Fruit fly (Drosophila melanogaster): Measurements from ENCODE around the gene Tim9a.

Tim9a gene

DNA sequence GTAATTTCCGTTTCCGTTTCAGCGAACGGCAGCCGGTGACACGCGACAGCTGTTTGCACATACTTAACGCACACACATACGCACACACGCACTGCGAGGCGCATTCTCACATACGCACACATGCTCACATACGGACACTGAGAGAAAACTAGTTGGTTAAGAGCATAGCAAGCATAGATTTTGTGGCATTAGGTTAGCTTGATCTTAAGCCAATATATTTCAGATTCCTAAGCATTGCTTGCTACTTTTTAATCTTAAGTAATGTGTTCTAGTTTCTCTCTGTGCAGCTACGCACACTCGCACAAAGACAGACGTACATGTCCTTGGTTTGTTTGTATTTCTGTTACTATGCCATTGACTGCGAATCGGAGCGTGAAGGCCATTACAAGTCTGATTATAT, 49.1 kb downstream of the Tim9a start (continued):
- TF ChIP-seq CG13424 (tag; optimal IDR thresholded peaks at IDR 0.05) (peak; percentile 19), HmgZ (tag; optimal IDR thresholded peaks at IDR 0.05) (no peak), CoRest (tag; optimal IDR thresholded peaks at IDR 0.05) (peak; percentile 4), dmrt99B (tag; optimal IDR thresholded peaks at IDR 0.05) (peak; percentile 43), bcd (GFP tag; optimal IDR thresholded peaks at IDR 0.05) (peak; percentile 10), gem (tag; optimal IDR thresholded peaks at IDR 0.05) (peak; percentile 34), Dad (GFP tag; optimal IDR thresholded peaks at IDR 0.05) (no peak), Rfx (GFP tag; IDR thresholded peaks at IDR 0.05) (peak; percentile 42; the same call in 1 of the 2 replicates), CG7786 (GFP tag; optimal IDR thresholded peaks at IDR 0.05) (peak; percentile 21), CG9609 (GFP tag; optimal IDR thresholded peaks at IDR 0.05) (no peak), CG8290 (GFP tag; optimal IDR thresholded peaks at IDR 0.05) (no peak), CG8290 (tag; optimal IDR thresholded peaks at IDR 0.05) (peak in 1 of 2 experiments; percentile 41), row (GFP tag; IDR thresholded peaks at IDR 0.05) (peak; percentile 46), HHEX (GFP tag; optimal IDR thresholded peaks at IDR 0.05) (peak; percentile 9), CG13123 (GFP tag; optimal IDR thresholded peaks at IDR 0.05) (no peak), wor (GFP tag; IDR thresholded peaks at IDR 0.05) (0 out of 2 replicates have a peak, but pooled peaks have one; percentile 17), CG11560 (tag; IDR thresholded peaks at IDR 0.05) (0 out of 3 replicates have a peak, but pooled peaks have one; percentile 25), CG2678 (tag; optimal IDR thresholded peaks at IDR 0.05) (peak; percentile 43), mam (GFP tag; optimal IDR thresholded peaks at IDR 0.05) (peak; percentile 3), CG10366 (GFP tag; IDR thresholded peaks at IDR 0.05) (peak; percentile 27; the same call in 1 of the 2 replicates), sens (GFP tag) (peak; percentile 46), Ptx1 (GFP tag; IDR thresholded peaks at IDR 0.05) (peak; percentile 11; the same call in 1 of the 2 replicates), CG11456 (GFP tag; IDR thresholded peaks at IDR 0.05) (peak; percentile 65; the same call in 1 of the 3 replicates), Med (GFP tag) (peak; percentile 86), ind (GFP tag; optimal IDR thresholded peaks at IDR 0.05) (peak; percentile 22), ci (GFP tag; IDR thresholded peaks at IDR 0.05) (0 out of 3 replicates have a peak, but pooled peaks have one; percentile 13), Gug (GFP tag; IDR thresholded peaks at IDR 0.05) (0 out of 4 replicates have a peak, but pooled peaks have one; percentile 29), CG15011 (GFP tag; optimal IDR thresholded peaks at IDR 0.05) (no peak), Hr51 (GFP tag; optimal IDR thresholded peaks at IDR 0.05) (peak in 1 of 2 experiments; percentile 10), CG15269 (tag; optimal IDR thresholded peaks at IDR 0.05) (peak; percentile 13), slbo (GFP tag; IDR thresholded peaks at IDR 0.05) (peak; percentile 53), CG12104 (GFP tag; optimal IDR thresholded peaks at IDR 0.05) (no peak), crc (GFP tag; optimal IDR thresholded peaks at IDR 0.05) (no peak), CG2120 (GFP tag; optimal IDR thresholded peaks at IDR 0.05) (peak; percentile 37), lab (GFP tag; optimal IDR thresholded peaks at IDR 0.05) (peak; percentile 58), CG17359 (tag; optimal IDR thresholded peaks at IDR 0.05) (peak; percentile 16), CG31224 (GFP tag; IDR thresholded peaks at IDR 0.05) (0 out of 2 replicates have a peak, but pooled peaks have one; percentile 26), CG7556 (GFP tag; optimal IDR thresholded peaks at IDR 0.05) (peak; percentile 21), Dbx (GFP tag; IDR thresholded peaks at IDR 0.05) (0 out of 3 replicates have a peak, but pooled peaks have one; percentile 11), cwo (GFP tag; optimal IDR thresholded peaks at IDR 0.05) (peak; percentile 12), Hsf (GFP tag; optimal IDR thresholded peaks at IDR 0.05) (peak; percentile 4), H15 (GFP tag; IDR thresholded peaks at IDR 0.05) (peak; percentile 27; the same call in 1 of the 3 replicates), pum (GFP tag; optimal IDR thresholded peaks at IDR 0.05) (no peak), Sox102F (GFP tag; optimal IDR thresholded peaks at IDR 0.05) (peak; percentile 26), CG11504 (tag; optimal IDR thresholded peaks at IDR 0.05) (peak; percentile 48), run (tag; optimal IDR thresholded peaks at IDR 0.05) (no peak), CG11247 (GFP tag; IDR thresholded peaks at IDR 0.05) (peak; percentile 23; the same call in 1 of the 2 replicates), org-1 (GFP tag; optimal IDR thresholded peaks at IDR 0.05) (peak; percentile 9), Mrtf (GFP tag; IDR thresholded peaks at IDR 0.05) (0 out of 3 replicates have a peak, but pooled peaks have one; percentile 24), Meics (GFP tag; optimal IDR thresholded peaks at IDR 0.05) (peak; percentile 32), CG12769 (tag; optimal IDR thresholded peaks at IDR 0.05) (peak; percentile 35)
